Worm (Caenorhabditis elegans) whole organism, L4 larva: Measurements from ENCODE around the gene clec-63.

ENCODE experiments used
- F37D6.2 ChIP-seq: sonication (generic microtip); optimal IDR thresholded peaks from 2 replicates; lab custom pipeline; 2016; ENCODE audit warnings: mild to moderate bottlenecking, missing genetic modification characterization, missing compliant biosample characterization
- T20F7.1 ChIP-seq: fragments of 200-800 bp; sonication (Bioruptor generic); optimal IDR thresholded peaks from 2 replicates; lab custom pipeline; 2018; ENCODE audit warnings: mild to moderate bottlenecking, missing genetic modification characterization, missing compliant biosample characterization
- T26A8.4 ChIP-seq: fragments of 200-800 bp; sonication (Bioruptor generic); IDR thresholded peaks from 2 replicates; pipeline ENCODE4 v1.3.6; 2022; ENCODE audit warnings: missing genetic modification characterization, missing compliant biosample characterization
- Y48G9A.11 ChIP-seq: fragments of 200-800 bp; sonication (Bioruptor generic); IDR thresholded peaks from 2 replicates; pipeline ENCODE4 v1.3.6; 2022; ENCODE audit warnings: missing genetic modification reagents, missing genetic modification characterization, missing compliant biosample characterization
- Y5F2A.4 ChIP-seq: fragments of 200-800 bp; sonication (Bioruptor generic); optimal IDR thresholded peaks from 2 replicates; lab custom pipeline; 2018; ENCODE audit warnings: mild to moderate bottlenecking, missing genetic modification characterization, missing compliant biosample characterization
- Y75B8A.6 ChIP-seq: fragments of 200-800 bp; sonication (Bioruptor generic); IDR thresholded peaks from 2 replicates; pipeline ENCODE4 v1.3.6; 2022; ENCODE audit warnings: missing genetic modification reagents, missing genetic modification characterization, missing compliant biosample characterization
- ZK337.2 ChIP-seq: fragments of 200-800 bp; sonication (Bioruptor generic); IDR thresholded peaks from 2 replicates; pipeline ENCODE4 v1.3.6; 2022; ENCODE audit warnings: missing genetic modification reagents, missing genetic modification characterization, missing compliant biosample characterization
- aha-1 ChIP-seq: fragments of 150-350 bp; peaks from one replicate; lab custom pipeline; 2014; ENCODE audit warnings: missing biosample characterization, missing genetic modification characterization
- aly-2 ChIP-seq: sonication (generic microtip); optimal IDR thresholded peaks from 2 replicates; lab custom pipeline; 2018; ENCODE audit warnings: missing biosample characterization, missing genetic modification characterization
- arid-1 ChIP-seq: fragments of 200-800 bp; sonication (Bioruptor generic); conservative IDR thresholded peaks from 2 replicates; pipeline ENCODE4 v1.3.6; 2022; ENCODE audit warnings: missing genetic modification reagents, missing genetic modification characterization, missing compliant biosample characterization
- ceh-28 ChIP-seq: fragments of 150-350 bp; optimal IDR thresholded peaks from 2 replicates; lab custom pipeline; 2014; ENCODE audit warnings: missing biosample characterization, missing genetic modification reagents, missing genetic modification characterization
- ceh-44 ChIP-seq: fragments of 200-800 bp; sonication (Bioruptor generic); IDR thresholded peaks from 2 replicates; pipeline ENCODE4 v1.3.6; 2022; ENCODE audit warnings: missing genetic modification reagents, missing genetic modification characterization, missing compliant biosample characterization
- cey-2 ChIP-seq: sonication (generic microtip); optimal IDR thresholded peaks from 3 replicates; lab custom pipeline; 2017; ENCODE audit warnings: missing genetic modification characterization, mild to moderate bottlenecking, missing compliant biosample characterization, antibody characterized with exemption, borderline replicate concordance; ENCODE audit not compliant: insufficient read depth
- ctbp-1 ChIP-seq: fragments of 200-800 bp; sonication (Bioruptor generic); IDR thresholded peaks from 2 replicates; pipeline ENCODE4 v1.3.6; 2022; ENCODE audit warnings: missing genetic modification reagents, missing genetic modification characterization, missing compliant biosample characterization
- daf-19 ChIP-seq: fragments of 200-800 bp; sonication (Bioruptor generic); conservative IDR thresholded peaks from 2 replicates; pipeline ENCODE4 v1.3.6; 2022; ENCODE audit warnings: missing genetic modification characterization, missing compliant biosample characterization
- dmd-8 ChIP-seq: fragments of 200-800 bp; sonication (Bioruptor generic); IDR thresholded peaks from 2 replicates; pipeline ENCODE4 v1.3.6; 2022; ENCODE audit warnings: missing genetic modification characterization, missing compliant biosample characterization
- dmd-9 ChIP-seq: fragments of 200-800 bp; sonication (Bioruptor generic); IDR thresholded peaks from 2 replicates; pipeline ENCODE4 v1.3.6; 2022; ENCODE audit warnings: missing genetic modification reagents, missing genetic modification characterization, missing compliant biosample characterization
- dpl-1 ChIP-seq: fragments of 150-350 bp; optimal IDR thresholded peaks from 2 replicates; lab custom pipeline; 2014; ENCODE audit warnings: missing biosample characterization, missing genetic modification reagents, missing genetic modification characterization
- duxl-1 ChIP-seq: sonication (generic microtip); optimal IDR thresholded peaks from 2 replicates; lab custom pipeline; 2016; ENCODE audit warnings: mild to moderate bottlenecking, missing genetic modification characterization, moderate library complexity, missing compliant biosample characterization; ENCODE audit not compliant: poor library complexity
- dve-1 ChIP-seq: sonication (generic microtip); optimal IDR thresholded peaks from 2 replicates; lab custom pipeline; 2017; ENCODE audit warnings: antibody characterized with exemption, mild to moderate bottlenecking, missing genetic modification characterization, missing compliant biosample characterization; ENCODE audit not compliant: insufficient read depth
- egl-27 ChIP-seq: sonication (generic microtip); optimal IDR thresholded peaks from 3 replicates; lab custom pipeline; 2017; ENCODE audit warnings: missing biosample characterization, missing genetic modification reagents, missing genetic modification characterization
- fos-1 ChIP-seq: fragments of 150-350 bp; optimal IDR thresholded peaks from 2 replicates; lab custom pipeline; 2014; ENCODE audit warnings: missing biosample characterization, missing genetic modification characterization
- hif-1 ChIP-seq, 2 experiments: sonication (generic microtip); optimal IDR thresholded peaks; 2 replicates each; lab custom pipeline; 2016 to 2017; ENCODE audit warnings: missing compliant biosample characterization in 2 of 2, missing genetic modification characterization in 2 of 2, missing genetic modification reagents in 2 of 2, missing genotype in 2 of 2, mild to moderate bottlenecking in 1 of 2
- hmg-1.1 ChIP-seq: fragments of 200-800 bp; sonication (Bioruptor generic); IDR thresholded peaks from 2 replicates; pipeline ENCODE4 v1.3.6; 2022; ENCODE audit warnings: missing genetic modification reagents, missing genetic modification characterization, missing compliant biosample characterization
- lim-7 ChIP-seq: fragments of 200-800 bp; sonication (Bioruptor generic); IDR thresholded peaks from 2 replicates; pipeline ENCODE4 v1.3.6; 2022; ENCODE audit warnings: missing genetic modification characterization, missing compliant biosample characterization
- lin-1 ChIP-seq: fragments of 200-800 bp; sonication (Bioruptor generic); IDR thresholded peaks from 2 replicates; pipeline ENCODE4 v1.3.6; 2022; ENCODE audit warnings: missing genetic modification reagents, missing genetic modification characterization, missing compliant biosample characterization
- lin-13 ChIP-seq: fragments of 150-350 bp; optimal IDR thresholded peaks from 2 replicates; lab custom pipeline; 2014; ENCODE audit warnings: missing biosample characterization, missing genetic modification reagents, missing genetic modification characterization
- lin-29 ChIP-seq: fragments of 200-800 bp; sonication (Bioruptor generic); IDR thresholded peaks from 2 replicates; pipeline ENCODE4 v1.3.6; 2022; ENCODE audit warnings: missing genetic modification reagents, missing genetic modification characterization, missing compliant biosample characterization
- lin-38 ChIP-seq: fragments of 200-800 bp; sonication (Bioruptor generic); IDR thresholded peaks from 2 replicates; pipeline ENCODE4 v1.3.6; 2022; ENCODE audit warnings: missing genetic modification reagents, missing genetic modification characterization, missing compliant biosample characterization
- lin-39 ChIP-seq: fragments of 150-350 bp; optimal IDR thresholded peaks from 2 replicates; lab custom pipeline; 2014; ENCODE audit warnings: missing biosample characterization, missing genetic modification reagents, missing genetic modification characterization
- lir-3 ChIP-seq: sonication (generic microtip); optimal IDR thresholded peaks from 2 replicates; lab custom pipeline; 2016; ENCODE audit warnings: mild to moderate bottlenecking, missing genetic modification characterization, missing compliant biosample characterization
- lsy-2 ChIP-seq, 2 experiments: fragments of 150-350 bp in 1 of 2; sonication (generic microtip) in 1 of 2; optimal IDR thresholded peaks; 2 replicates each; lab custom pipeline; 2014 to 2017; ENCODE audit warnings: missing biosample characterization in 2 of 2, missing genetic modification characterization in 2 of 2
- mes-2 ChIP-seq: sonication (generic microtip); optimal IDR thresholded peaks from 2 replicates; lab custom pipeline; 2016; ENCODE audit warnings: missing genotype, mild to moderate bottlenecking, missing genetic modification characterization, missing compliant biosample characterization; ENCODE audit not compliant: poor library complexity, severe bottlenecking
- nhr-10 ChIP-seq: fragments of 150-350 bp; optimal IDR thresholded peaks from 2 replicates; lab custom pipeline; 2014; ENCODE audit warnings: missing biosample characterization, missing genetic modification characterization
- nhr-102 ChIP-seq: sonication (generic microtip); optimal IDR thresholded peaks from 2 replicates; lab custom pipeline; 2016; ENCODE audit warnings: mild to moderate bottlenecking, missing genetic modification characterization, moderate library complexity, missing compliant biosample characterization
- nhr-41 ChIP-seq: fragments of 200-800 bp; sonication (Bioruptor generic); IDR thresholded peaks from 2 replicates; pipeline ENCODE4 v1.3.6; 2022; ENCODE audit warnings: missing genetic modification reagents, missing genetic modification characterization, missing compliant biosample characterization
- nhr-42 ChIP-seq: fragments of 200-800 bp; sonication (Bioruptor generic); IDR thresholded peaks from 2 replicates; pipeline ENCODE4 v1.3.6; 2022; ENCODE audit warnings: missing genetic modification characterization, missing compliant biosample characterization
- nhr-76 ChIP-seq: fragments of 150-350 bp; optimal IDR thresholded peaks from 2 replicates; lab custom pipeline; 2014; ENCODE audit warnings: missing biosample characterization, missing genetic modification characterization
- nhr-77 ChIP-seq: fragments of 150-350 bp; optimal IDR thresholded peaks from 2 replicates; lab custom pipeline; 2014; ENCODE audit warnings: missing biosample characterization, missing genetic modification characterization
- pqm-1 ChIP-seq: sonication (generic microtip); optimal IDR thresholded peaks from 2 replicates; lab custom pipeline; 2017; ENCODE audit warnings: missing biosample characterization, missing genetic modification characterization
- rbr-2 ChIP-seq: sonication (generic microtip); optimal IDR thresholded peaks from 2 replicates; lab custom pipeline; 2016; ENCODE audit warnings: missing genotype, missing genetic modification characterization, missing compliant biosample characterization
- saeg-2 ChIP-seq: fragments of 200-800 bp; sonication (Bioruptor generic); IDR thresholded peaks from 2 replicates; pipeline ENCODE4 v1.3.6; 2022; ENCODE audit warnings: missing genetic modification reagents, missing genetic modification characterization, missing compliant biosample characterization
- set-16 ChIP-seq: fragments of 200-800 bp; sonication (Bioruptor generic); IDR thresholded peaks from 2 replicates; pipeline ENCODE4 v1.3.6; 2022; ENCODE audit warnings: missing genetic modification reagents, missing genetic modification characterization, missing compliant biosample characterization
- tag-97 ChIP-seq: fragments of 200-800 bp; sonication (Bioruptor generic); IDR thresholded peaks from 2 replicates; pipeline ENCODE4 v1.3.6; 2022; ENCODE audit warnings: missing genetic modification characterization, missing compliant biosample characterization
- unc-130 ChIP-seq: sonication (generic microtip); optimal IDR thresholded peaks from 2 replicates; lab custom pipeline; 2016; ENCODE audit warnings: missing genetic modification reagents, missing genetic modification characterization, missing compliant biosample characterization
- vab-7 ChIP-seq: fragments of 200-800 bp; sonication (Bioruptor generic); IDR thresholded peaks from 2 replicates; pipeline ENCODE4 v1.3.6; 2022; ENCODE audit warnings: missing genetic modification reagents, missing genetic modification characterization, missing compliant biosample characterization

Gene clec-63

DNA sequence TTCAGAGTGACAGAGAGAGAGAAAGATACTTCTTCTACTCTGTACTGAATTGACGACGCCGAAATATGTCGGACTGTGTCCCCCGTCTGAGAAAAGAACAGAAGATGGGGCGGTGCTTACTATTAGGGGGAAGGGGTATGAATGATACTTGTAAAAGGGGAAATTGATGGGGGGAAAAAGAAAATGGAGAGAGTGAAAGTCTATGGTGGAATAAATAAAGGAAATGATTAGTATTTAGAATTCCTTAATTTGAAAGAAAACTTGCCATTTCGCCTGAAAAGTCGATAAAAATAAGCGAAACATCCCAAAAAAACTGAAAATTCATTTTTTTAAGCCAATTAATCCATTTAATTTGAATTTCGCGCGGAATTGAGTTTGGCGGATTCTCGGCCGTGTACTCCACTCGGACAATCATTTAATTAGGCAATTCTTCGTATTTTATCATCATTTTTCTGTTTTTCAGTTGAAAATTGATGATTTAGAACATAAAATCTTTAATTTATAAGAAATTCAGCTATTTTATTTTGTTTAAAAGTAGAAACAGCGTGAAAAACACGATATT is 19.2 kb downstream of the clec-63 start, which contains the start of gene F35C5.12:
Gene F35C5.12, minus strand, starts transcription at position 51 of the 562 bp plus-strand sequence.
- TF ChIP-seq dve-1 (tag; lab: Kevin White, UChicago) (peak; percentile 12), ZK337.2 (peak; percentile 50; the same call in 1 of the 2 replicates), unc-130 (GFP tag; lab: Kevin White, UChicago) (peak; percentile 36), aha-1 (peak; percentile 66), lin-39 (no peak), ctbp-1 (GFP tag; lab: Robert Waterston, UW) (no peak), dpl-1 (GFP tag; lab: Kevin White, UChicago) (peak; percentile 93), ceh-44 (GFP tag; lab: Robert Waterston, UW) (0 out of 2 replicates have a peak, but pooled peaks have one; percentile 34), mes-2 (tag; lab: Kevin White, UChicago) (peak; percentile 96), nhr-42 (GFP tag; lab: Robert Waterston, UW) (no peak), Y48G9A.11 (GFP tag; lab: Robert Waterston, UW) (peak; percentile 85), dmd-9 (GFP tag; lab: Robert Waterston, UW) (0 out of 2 replicates have a peak, but pooled peaks have one; percentile 44), duxl-1 (tag; lab: Kevin White, UChicago) (peak; percentile 10), hif-1 (tag; optimal IDR thresholded peaks at IDR 0.05; lab: Kevin White, UChicago) (peak in 1 of 2 experiments; percentile 57), lim-7 (GFP tag; lab: Robert Waterston, UW) (no peak)

DNA sequence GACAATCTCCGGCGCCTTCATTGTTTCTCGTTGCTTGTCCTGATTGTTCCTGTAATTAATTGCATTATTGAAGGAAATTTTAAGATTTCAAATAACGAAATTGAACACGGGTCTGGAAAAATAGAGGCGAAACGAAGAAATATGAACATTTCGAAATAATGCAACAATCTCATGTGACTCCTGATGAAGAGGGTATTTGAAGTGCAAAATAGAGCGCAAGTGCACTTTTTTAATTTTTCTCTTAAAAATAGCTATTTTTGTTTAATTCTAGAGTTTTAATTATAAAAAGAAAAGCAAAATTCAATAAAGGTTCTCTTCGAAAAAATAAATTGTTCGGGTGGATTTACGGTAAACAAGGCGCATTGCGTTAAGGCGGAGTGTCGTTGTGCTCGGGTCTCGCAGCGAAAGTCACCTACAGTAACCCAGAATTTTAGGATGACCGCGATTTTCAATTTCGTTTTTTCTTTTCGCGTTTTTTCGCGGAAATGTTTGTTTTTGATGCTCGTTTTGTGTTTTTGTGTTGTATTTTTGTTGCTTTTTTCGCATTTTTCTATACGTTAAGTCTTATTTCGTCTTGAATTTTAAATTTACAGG is 23.6 kb downstream of the clec-63 start, which contains the start of the genes F58G1.2 and wago-4:
Gene F58G1.2, minus strand, starts transcription at position 51 of the 594 bp plus-strand sequence.
Gene wago-4, plus strand, starts transcription at position 592 of the 594 bp plus-strand sequence.
- TF ChIP-seq egl-27 (tag; lab: Kevin White, UChicago) (no peak), saeg-2 (no peak), Y5F2A.4 (GFP tag; lab: Kevin White, UChicago) (no peak), cey-2 (tag; lab: Kevin White, UChicago) (no peak), nhr-77 (tag; lab: Kevin White, UChicago) (no peak), nhr-42 (GFP tag; lab: Robert Waterston, UW) (no peak), nhr-41 (GFP tag; lab: Robert Waterston, UW) (no peak), lir-3 (tag; lab: Kevin White, UChicago) (no peak), lin-29 (GFP tag; lab: Robert Waterston, UW) (no peak), lin-38 (peak; percentile 51; the same call in 1 of the 2 replicates), T26A8.4 (GFP tag; lab: Robert Waterston, UW) (no peak), ctbp-1 (GFP tag; lab: Robert Waterston, UW) (no peak), lin-1 (GFP tag; lab: Robert Waterston, UW) (no peak), ceh-44 (GFP tag; lab: Robert Waterston, UW) (no peak), Y75B8A.6 (GFP tag; lab: Robert Waterston, UW) (no peak), ceh-28 (tag; lab: Kevin White, UChicago) (no peak), F37D6.2 (tag; lab: Kevin White, UChicago) (no peak), nhr-102 (tag; lab: Kevin White, UChicago) (no peak), set-16 (GFP tag; lab: Robert Waterston, UW) (no peak), lsy-2 (tag; optimal IDR thresholded peaks at IDR 0.05; lab: Kevin White, UChicago) (peak in 1 of 2 experiments; percentile 87), vab-7 (GFP tag; lab: Robert Waterston, UW) (no peak), aly-2 (tag; lab: Kevin White, UChicago) (no peak), nhr-10 (tag; lab: Kevin White, UChicago) (no peak), ZK337.2 (no peak), daf-19 (no peak), hmg-1.1 (no peak), fos-1 (tag; lab: Kevin White, UChicago) (no peak), T20F7.1 (GFP tag; lab: Kevin White, UChicago) (no peak), nhr-76 (tag; lab: Kevin White, UChicago) (no peak), aha-1 (no peak), tag-97 (GFP tag; lab: Robert Waterston, UW) (no peak), rbr-2 (tag; lab: Kevin White, UChicago) (no peak), lin-13 (GFP tag; lab: Kevin White, UChicago) (peak; percentile 34), dmd-8 (no peak), pqm-1 (no peak), unc-130 (GFP tag; lab: Kevin White, UChicago) (peak; percentile 72), arid-1 (GFP tag; lab: Robert Waterston, UW) (no peak)
